Worm (Caenorhabditis elegans) whole organism, late embryonic: ENCODE results near the gene M88.4.

Source experiments
- C08G9.2 ChIP-seq: sonication (generic microtip); optimal IDR thresholded peaks from 2 replicates; lab custom pipeline; 2016; ENCODE audit warnings: mild to moderate bottlenecking, missing genetic modification characterization, moderate library complexity, missing compliant biosample characterization
- C38D4.7 ChIP-seq: fragments of 200-800 bp; sonication (Bioruptor generic); optimal IDR thresholded peaks from 2 replicates; lab custom pipeline; 2018; ENCODE audit warnings: mild to moderate bottlenecking, missing genetic modification characterization, moderate library complexity, missing compliant biosample characterization
- F13H6.1 ChIP-seq: sonication (generic microtip); optimal IDR thresholded peaks from 2 replicates; lab custom pipeline; 2016; ENCODE audit warnings: missing genetic modification characterization, missing compliant biosample characterization
- T23F11.4 ChIP-seq: fragments of 200-800 bp; sonication (Bioruptor generic); optimal IDR thresholded peaks from 2 replicates; lab custom pipeline; 2018; ENCODE audit warnings: mild to moderate bottlenecking, missing genetic modification characterization, missing compliant biosample characterization
- Y22D7AL.16 ChIP-seq: sonication (generic microtip); optimal IDR thresholded peaks from 2 replicates; lab custom pipeline; 2016; ENCODE audit warnings: missing genetic modification characterization, missing compliant biosample characterization
- ahr-1 ChIP-seq: sonication (generic microtip); optimal IDR thresholded peaks from 2 replicates; lab custom pipeline; 2016; ENCODE audit warnings: missing genetic modification characterization, missing compliant biosample characterization
- ama-1 ChIP-seq: fragments of 150-350 bp; optimal IDR thresholded peaks from 2 replicates; lab custom pipeline; 2014
- ceh-14 ChIP-seq: sonication (generic microtip); optimal IDR thresholded peaks from 2 replicates; lab custom pipeline; 2016; ENCODE audit warnings: missing genotype, missing genetic modification characterization, missing compliant biosample characterization
- ceh-18 ChIP-seq: sonication (generic microtip); optimal IDR thresholded peaks from 2 replicates; lab custom pipeline; 2016; ENCODE audit warnings: missing genetic modification characterization, missing compliant biosample characterization
- ceh-22 ChIP-seq: sonication (generic microtip); optimal IDR thresholded peaks from 2 replicates; lab custom pipeline; 2017; ENCODE audit warnings: missing biosample characterization, missing genetic modification characterization
- ceh-24 ChIP-seq: sonication (generic microtip); optimal IDR thresholded peaks from 2 replicates; lab custom pipeline; 2016; ENCODE audit warnings: mild to moderate bottlenecking, missing genetic modification characterization, missing compliant biosample characterization
- ceh-31 ChIP-seq: sonication (generic microtip); optimal IDR thresholded peaks from 2 replicates; lab custom pipeline; 2016; ENCODE audit warnings: missing genetic modification characterization, missing compliant biosample characterization
- ceh-34 ChIP-seq: sonication (generic microtip); optimal IDR thresholded peaks from 2 replicates; lab custom pipeline; 2016; ENCODE audit warnings: mild to moderate bottlenecking, missing genetic modification characterization, missing compliant biosample characterization
- ceh-45 ChIP-seq: fragments of 200-800 bp; sonication (Bioruptor generic); IDR thresholded peaks from 2 replicates; pipeline ENCODE4 v1.3.6; 2022; ENCODE audit warnings: missing genetic modification reagents, missing genetic modification characterization, missing compliant biosample characterization
- ceh-48 ChIP-seq: sonication (generic microtip); optimal IDR thresholded peaks from 2 replicates; lab custom pipeline; 2016; ENCODE audit warnings: missing genetic modification characterization, inconsistent platforms, missing compliant biosample characterization
- ceh-6 ChIP-seq: fragments of 200-800 bp; sonication (Bioruptor generic); optimal IDR thresholded peaks from 2 replicates; lab custom pipeline; 2018; ENCODE audit warnings: mild to moderate bottlenecking, missing genetic modification characterization, missing compliant biosample characterization
- ceh-9 ChIP-seq: sonication (generic microtip); optimal IDR thresholded peaks from 2 replicates; lab custom pipeline; 2016; ENCODE audit warnings: mild to moderate bottlenecking, missing genetic modification characterization, inconsistent platforms, missing compliant biosample characterization
- che-1 ChIP-seq: sonication (generic microtip); optimal IDR thresholded peaks from 2 replicates; lab custom pipeline; 2016; ENCODE audit warnings: mild to moderate bottlenecking, missing genetic modification characterization, missing compliant biosample characterization
- elt-2 ChIP-seq: sonication (generic microtip); optimal IDR thresholded peaks from 2 replicates; lab custom pipeline; 2016; ENCODE audit warnings: missing genetic modification reagents, missing genetic modification characterization, missing compliant biosample characterization
- elt-4 ChIP-seq: sonication (generic microtip); optimal IDR thresholded peaks from 2 replicates; lab custom pipeline; 2016; ENCODE audit warnings: missing genetic modification characterization, missing compliant biosample characterization
- ets-4 ChIP-seq: sonication (generic microtip); optimal IDR thresholded peaks from 2 replicates; lab custom pipeline; 2016; ENCODE audit warnings: missing genetic modification characterization, missing compliant biosample characterization
- fkh-10 ChIP-seq: fragments of 150-350 bp; optimal IDR thresholded peaks from 2 replicates; lab custom pipeline; 2014; ENCODE audit warnings: missing biosample characterization, missing genetic modification reagents, missing genetic modification characterization
- hlh-13 ChIP-seq: fragments of 200-800 bp; sonication (Bioruptor generic); optimal IDR thresholded peaks from 2 replicates; lab custom pipeline; 2018; ENCODE audit warnings: mild to moderate bottlenecking, missing genetic modification characterization, missing compliant biosample characterization
- hlh-6 ChIP-seq: sonication (generic microtip); optimal IDR thresholded peaks from 2 replicates; lab custom pipeline; 2016; ENCODE audit warnings: missing genotype, missing genetic modification characterization, missing compliant biosample characterization
- hlh-8 ChIP-seq: sonication (generic microtip); optimal IDR thresholded peaks from 2 replicates; lab custom pipeline; 2016; ENCODE audit warnings: missing genotype, missing genetic modification characterization, missing compliant biosample characterization
- lim-6 ChIP-seq: sonication (generic microtip); optimal IDR thresholded peaks from 2 replicates; lab custom pipeline; 2016; ENCODE audit warnings: missing genetic modification characterization, missing compliant biosample characterization
- lin-11 ChIP-seq: fragments of 200-800 bp; sonication (Bioruptor generic); optimal IDR thresholded peaks from 2 replicates; lab custom pipeline; 2018; ENCODE audit warnings: mild to moderate bottlenecking, missing genetic modification characterization, missing compliant biosample characterization
- mec-3 ChIP-seq: sonication (generic microtip); optimal IDR thresholded peaks from 2 replicates; lab custom pipeline; 2016; ENCODE audit warnings: borderline replicate concordance, missing genetic modification characterization, missing compliant biosample characterization
- nfya-1 ChIP-seq: sonication (generic microtip); optimal IDR thresholded peaks from 2 replicates; lab custom pipeline; 2017; ENCODE audit warnings: missing genetic modification characterization, mild to moderate bottlenecking, missing compliant biosample characterization, antibody characterized with exemption, moderate library complexity
- nhr-11 ChIP-seq: fragments of 150-350 bp; optimal IDR thresholded peaks from 2 replicates; lab custom pipeline; 2014; ENCODE audit warnings: missing biosample characterization, missing genetic modification characterization
- npax-4 ChIP-seq: sonication (generic microtip); optimal IDR thresholded peaks from 2 replicates; lab custom pipeline; 2016; ENCODE audit warnings: missing genetic modification characterization, missing compliant biosample characterization
- odd-2 ChIP-seq: sonication (generic microtip); optimal IDR thresholded peaks from 2 replicates; lab custom pipeline; 2017; ENCODE audit warnings: antibody characterized with exemption, mild to moderate bottlenecking, missing genetic modification characterization, missing compliant biosample characterization
- pha-2 ChIP-seq: sonication (generic microtip); optimal IDR thresholded peaks from 2 replicates; lab custom pipeline; 2017; ENCODE audit warnings: mild to moderate bottlenecking, missing genetic modification characterization, missing compliant biosample characterization
- pha-4 ChIP-seq: fragments of 150-350 bp; optimal IDR thresholded peaks from 2 replicates; lab custom pipeline; 2018; ENCODE audit warnings: missing biosample characterization, missing genetic modification reagents, missing genetic modification characterization
- pqm-1 ChIP-seq: sonication (generic microtip); optimal IDR thresholded peaks from 2 replicates; lab custom pipeline; 2016; ENCODE audit warnings: missing genetic modification characterization, missing compliant biosample characterization
- rnt-1 ChIP-seq: sonication (generic microtip); optimal IDR thresholded peaks from 2 replicates; lab custom pipeline; 2016; ENCODE audit warnings: missing genetic modification characterization, missing compliant biosample characterization
- sdc-2 ChIP-seq: sonication (generic microtip); optimal IDR thresholded peaks from 2 replicates; lab custom pipeline; 2016; ENCODE audit warnings: missing genotype, missing genetic modification characterization, missing compliant biosample characterization
- sox-2 ChIP-seq: fragments of 200-800 bp; sonication (Bioruptor generic); IDR thresholded peaks from 2 replicates; pipeline ENCODE4 v1.3.6; 2022; ENCODE audit warnings: missing genetic modification reagents, missing genetic modification characterization, missing compliant biosample characterization
- syd-9 ChIP-seq: sonication (generic microtip); optimal IDR thresholded peaks from 2 replicates; lab custom pipeline; 2016; ENCODE audit warnings: mild to moderate bottlenecking, missing genetic modification characterization, moderate library complexity, missing compliant biosample characterization
- tbx-2 ChIP-seq: sonication (generic microtip); optimal IDR thresholded peaks from 2 replicates; lab custom pipeline; 2016; ENCODE audit warnings: missing genetic modification characterization, missing compliant biosample characterization
- tbx-7 ChIP-seq: sonication (generic microtip); optimal IDR thresholded peaks from 2 replicates; lab custom pipeline; 2016; ENCODE audit warnings: missing genotype, missing genetic modification characterization, missing compliant biosample characterization
- ttx-3 ChIP-seq: sonication (generic microtip); optimal IDR thresholded peaks from 2 replicates; lab custom pipeline; 2016; ENCODE audit warnings: missing genetic modification reagents, missing genetic modification characterization, missing compliant biosample characterization
- unc-3 ChIP-seq, 2 experiments: fragments of 200-800 bp in 1 of 2; sonication (Bioruptor generic) in 1 of 2; sonication (generic microtip) in 1 of 2; conservative IDR thresholded peaks in 1 of 2; optimal IDR thresholded peaks in 1 of 2; 2 replicates each; pipeline versions ENCODE4 v1.3.6 to Lab custom; 2016 to 2022; ENCODE audit warnings: missing compliant biosample characterization in 2 of 2, missing genetic modification characterization in 2 of 2, missing genetic modification reagents in 1 of 2
- unc-42 ChIP-seq: sonication (generic microtip); optimal IDR thresholded peaks from 2 replicates; lab custom pipeline; 2016; ENCODE audit warnings: missing genotype, missing genetic modification characterization, missing compliant biosample characterization
- zip-5 ChIP-seq: sonication (generic microtip); optimal IDR thresholded peaks from 2 replicates; lab custom pipeline; 2016; ENCODE audit warnings: missing genetic modification characterization, missing compliant biosample characterization

The M88.4 gene

ce11 chrIII:4562070-4562788, 13.4 kb downstream of the M88.4 start, which contains the start of gene pan-1:
Gene pan-1 (plus strand): TSS chrIII:4562738.
- TF ChIP-seq ceh-31 (tag; lab: Kevin White, UChicago) (peak; percentile 8), ceh-34 (peak; percentile 8), unc-3 (GFP tag; conservative IDR thresholded peaks at IDR 0.05; lab: Robert Waterston, UW) (no peak), unc-3 (tag; optimal IDR thresholded peaks at IDR 0.05; lab: Kevin White, UChicago) (no peak), tbx-2 (tag; lab: Kevin White, UChicago) (peak; percentile 11), nfya-1 (peak; percentile 42)

DNA sequence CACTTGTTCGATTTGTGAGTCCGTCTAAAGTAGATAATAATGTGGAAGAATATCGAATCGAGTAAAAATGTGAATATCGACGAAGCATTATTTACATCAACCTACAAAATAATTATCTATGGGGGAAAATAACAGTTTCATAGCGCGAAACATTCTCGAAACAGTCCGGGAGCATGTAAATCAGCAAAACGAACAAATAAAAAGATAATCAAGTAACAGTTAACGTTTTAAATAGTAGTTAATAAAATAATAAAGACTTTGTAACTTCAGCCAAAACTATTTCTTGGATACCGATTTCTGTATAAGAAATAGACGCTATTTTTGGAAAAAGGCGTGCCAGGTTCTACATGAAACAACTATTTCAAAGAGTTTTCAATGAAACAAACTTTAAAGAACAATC, 19.2 kb downstream of the M88.4 start, which contains the start of gene mlcd-1:
mlcd-1 (minus strand) TSS at position 101 of the 400 bp plus-strand sequence.
- TF ChIP-seq hlh-8 (tag; lab: Kevin White, UChicago) (no peak), hlh-13 (GFP tag; lab: Kevin White, UChicago) (no peak), tbx-7 (tag; lab: Kevin White, UChicago) (no peak), Y22D7AL.16 (no peak), nhr-11 (tag; lab: Kevin White, UChicago) (no peak), fkh-10 (GFP tag; lab: Kevin White, UChicago) (no peak), lin-11 (tag; lab: Kevin White, UChicago) (no peak), pqm-1 (no peak), lim-6 (tag; lab: Kevin White, UChicago) (no peak), syd-9 (tag; lab: Kevin White, UChicago) (no peak), T23F11.4 (GFP tag; lab: Kevin White, UChicago) (no peak), zip-5 (tag; lab: Kevin White, UChicago) (no peak), ceh-6 (GFP tag; lab: Kevin White, UChicago) (no peak), hlh-6 (tag; lab: Kevin White, UChicago) (no peak), rnt-1 (tag; lab: Kevin White, UChicago) (no peak)

ce11 chrIII:4568455-4568854, 19.6 kb downstream of the M88.4 start, which contains the start of gene idhg-1:
Gene idhg-1 (plus strand): TSS chrIII:4568797.
- TF ChIP-seq ets-4 (peak; percentile 89), npax-4 (tag; lab: Kevin White, UChicago) (peak; percentile 94), C38D4.7 (GFP tag; lab: Kevin White, UChicago) (peak; percentile 94), unc-42 (tag; lab: Kevin White, UChicago) (peak; percentile 67), ceh-22 (tag; lab: Kevin White, UChicago) (peak; percentile 68), che-1 (peak; percentile 91), elt-2 (tag; lab: Kevin White, UChicago) (peak; percentile 99), pha-2 (tag; lab: Kevin White, UChicago) (peak; percentile 94), elt-4 (peak; percentile 99), tbx-7 (tag; lab: Kevin White, UChicago) (peak; percentile 83), ceh-6 (GFP tag; lab: Kevin White, UChicago) (peak; percentile 87), tbx-2 (tag; lab: Kevin White, UChicago) (peak; percentile 99), ttx-3 (tag; lab: Kevin White, UChicago) (peak; percentile 97), ceh-9 (tag; lab: Kevin White, UChicago) (peak; percentile 58), lim-6 (tag; lab: Kevin White, UChicago) (peak; percentile 95), pqm-1 (peak; percentile 85), ceh-18 (tag; lab: Kevin White, UChicago) (peak; percentile 90), zip-5 (tag; lab: Kevin White, UChicago) (peak; percentile 94), ceh-45 (GFP tag; lab: Robert Waterston, UW) (peak; percentile 85), mec-3 (tag; lab: Kevin White, UChicago) (peak; percentile 91), unc-3 (GFP tag; conservative IDR thresholded peaks at IDR 0.05; lab: Robert Waterston, UW) (peak; percentile 97), unc-3 (tag; optimal IDR thresholded peaks at IDR 0.05; lab: Kevin White, UChicago) (peak; percentile 96), sox-2 (peak; percentile 67), ceh-34 (peak; percentile 98), odd-2 (tag; lab: Kevin White, UChicago) (peak; percentile 96), ceh-31 (tag; lab: Kevin White, UChicago) (peak; percentile 98), Y22D7AL.16 (peak; percentile 91), pha-4 (tag; lab: Kevin White, UChicago) (no peak), nfya-1 (peak; percentile 96), sdc-2 (tag; lab: Kevin White, UChicago) (peak; percentile 88), ceh-48 (tag; lab: Kevin White, UChicago) (peak; percentile 96), ceh-24 (peak; percentile 94), ceh-14 (tag; lab: Kevin White, UChicago) (peak; percentile 99), F13H6.1 (tag; lab: Kevin White, UChicago) (peak; percentile 99), ama-1 (lab: Kevin White, UChicago) (no peak), C08G9.2 (tag; lab: Kevin White, UChicago) (peak; percentile 95), ahr-1 (tag; lab: Kevin White, UChicago) (peak; percentile 95), syd-9 (tag; lab: Kevin White, UChicago) (peak; percentile 98)
